Fruit fly (Drosophila melanogaster): ENCODE measurements around the gene sturkopf.

DNA sequence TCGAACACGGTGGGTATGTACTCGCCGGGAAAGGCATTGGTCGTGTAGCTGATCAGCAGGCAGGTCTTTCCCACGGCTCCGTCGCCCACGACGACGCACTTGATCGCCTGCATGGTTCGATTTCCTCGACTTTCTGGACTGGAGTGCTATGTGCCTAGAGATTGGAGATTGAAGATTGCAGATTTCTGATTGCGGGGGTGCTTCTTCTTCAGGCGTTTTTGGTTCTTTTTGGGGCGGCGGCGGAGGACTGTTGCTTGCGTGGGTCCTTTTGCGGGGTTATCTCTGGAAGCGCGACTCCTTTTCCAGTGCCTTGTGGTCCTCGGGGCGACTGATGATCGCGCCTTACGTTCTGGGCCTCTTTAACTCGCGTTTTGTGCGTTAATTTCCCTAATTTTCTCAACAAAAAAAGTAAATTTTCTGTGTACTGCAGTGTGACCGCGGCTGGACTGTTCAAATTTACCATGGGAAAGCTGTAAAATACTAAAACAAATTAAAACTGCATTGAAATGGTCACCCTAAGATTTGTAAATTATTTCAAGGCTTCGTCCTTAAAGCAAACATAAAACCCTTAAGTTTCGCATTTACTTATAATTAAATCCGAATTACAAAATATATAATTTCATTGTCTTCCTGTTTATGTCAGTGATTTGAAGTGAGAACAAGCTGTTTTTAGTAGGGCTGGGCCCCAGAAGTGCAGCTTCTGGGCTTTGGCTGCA, 10.8 kb downstream of the sturkopf start, which contains the start of the genes Rac1 and Acat2:
- TF ChIP-seq sage (GFP tag; optimal IDR thresholded peaks at IDR 0.05) (no peak), br (GFP tag; optimal IDR thresholded peaks at IDR 0.05) (no peak), woc (GFP tag; optimal IDR thresholded peaks at IDR 0.05) (no peak), usp (GFP tag; optimal IDR thresholded peaks at IDR 0.05) (no peak), rgr (GFP tag; optimal IDR thresholded peaks at IDR 0.05) (no peak), fru (GFP tag; optimal IDR thresholded peaks at IDR 0.05) (no peak), psq (GFP tag; optimal IDR thresholded peaks at IDR 0.05) (no peak), CrebA (GFP tag; optimal IDR thresholded peaks at IDR 0.05; ENCODE audit: borderline replicate concordance) (no peak), lola (GFP tag; optimal IDR thresholded peaks at IDR 0.05) (no peak), Sp1 (GFP tag; optimal IDR thresholded peaks at IDR 0.05) (no peak)

Data from whole organism, wandering third instar larva.